Fruit fly (Drosophila melanogaster) whole organism, embryonic: ENCODE data around the gene Nprl3.

Source experiments
- Ada2b ChIP-seq: fragments of 200-800 bp; sonication (Bioruptor generic); IDR thresholded peaks from 2 replicates; pipeline ENCODE4 v1.3.6; 2022; ENCODE audit warnings: missing biosample characterization, missing genetic modification characterization
- Adf1 ChIP-seq: fragments of 200-800 bp; sonication (Bioruptor generic); IDR thresholded peaks from 2 replicates; pipeline ENCODE4 v1.3.6; 2022; ENCODE audit warnings: missing biosample characterization, missing genetic modification characterization
- CG10147 ChIP-seq: fragments of 200-800 bp; sonication (Bioruptor generic); optimal IDR thresholded peaks from 2 replicates; lab custom pipeline; 2019; ENCODE audit warnings: missing biosample characterization, mild to moderate bottlenecking, missing genetic modification characterization, moderate library complexity
- CG11093 ChIP-seq: fragments of 200-800 bp; sonication (Bioruptor generic); IDR thresholded peaks from 3 replicates; pipeline ENCODE4 v1.3.6; 2022; ENCODE audit warnings: missing biosample characterization, missing genetic modification characterization
- CG11695 ChIP-seq: fragments of 200-800 bp; sonication (Bioruptor generic); IDR thresholded peaks from 3 replicates; pipeline ENCODE4 v1.3.6; 2022; ENCODE audit warnings: missing biosample characterization, missing genetic modification characterization
- CG13775 ChIP-seq: fragments of 200-800 bp; sonication (Bioruptor generic); optimal IDR thresholded peaks from 3 replicates; lab custom pipeline; 2017; ENCODE audit warnings: missing biosample characterization, mild to moderate bottlenecking, missing genetic modification characterization
- CG13894 ChIP-seq: fragments of 200-800 bp; sonication (Bioruptor generic); optimal IDR thresholded peaks from 3 replicates; lab custom pipeline; 2018; ENCODE audit warnings: missing biosample characterization, mild to moderate bottlenecking, missing genetic modification characterization, moderate library complexity
- CG15011 ChIP-seq: fragments of 200-800 bp; sonication (Bioruptor generic); optimal IDR thresholded peaks from 3 replicates; lab custom pipeline; 2018; ENCODE audit warnings: missing biosample characterization, mild to moderate bottlenecking, missing genetic modification characterization
- CG2889 ChIP-seq: fragments of 200-800 bp; sonication (Bioruptor generic); IDR thresholded peaks from 3 replicates; pipeline ENCODE4 v1.3.6; 2022; ENCODE audit warnings: missing biosample characterization, missing genetic modification characterization
- CG4424 ChIP-seq: fragments of 200-800 bp; sonication (Bioruptor generic); optimal IDR thresholded peaks from 3 replicates; lab custom pipeline; 2016; ENCODE audit warnings: missing biosample characterization, missing genetic modification characterization
- CG4820 ChIP-seq: fragments of 200-800 bp; sonication (Bioruptor generic); optimal IDR thresholded peaks from 3 replicates; lab custom pipeline; 2016; ENCODE audit warnings: missing biosample characterization, missing genetic modification characterization
- CG6272 ChIP-seq: fragments of 200-800 bp; sonication (Bioruptor generic); IDR thresholded peaks from 2 replicates; pipeline ENCODE4 v1.3.6; 2022; ENCODE audit warnings: missing biosample characterization, missing genetic modification characterization
- CG7745 ChIP-seq: fragments of 200-800 bp; sonication (Bioruptor generic); optimal IDR thresholded peaks from 2 replicates; lab custom pipeline; 2018; ENCODE audit warnings: missing biosample characterization, mild to moderate bottlenecking, missing genetic modification characterization, moderate library complexity
- CG7839 ChIP-seq: fragments of 200-800 bp; sonication (Bioruptor generic); optimal IDR thresholded peaks from 3 replicates; lab custom pipeline; 2018; ENCODE audit warnings: missing biosample characterization, mild to moderate bottlenecking, missing genetic modification characterization, moderate library complexity
- CG8765 ChIP-seq: fragments of 200-800 bp; sonication (Bioruptor generic); IDR thresholded peaks from 2 replicates; pipeline ENCODE4 v1.3.6; 2022; ENCODE audit warnings: missing biosample characterization, missing genetic modification characterization
- CG9609 ChIP-seq: fragments of 200-800 bp; sonication (Bioruptor generic); optimal IDR thresholded peaks from 3 replicates; lab custom pipeline; 2016; ENCODE audit warnings: missing biosample characterization, missing genetic modification characterization
- CTCF ChIP-seq: fragments of 200-800 bp; sonication (Bioruptor generic); optimal IDR thresholded peaks from 2 replicates; lab custom pipeline; 2017; ENCODE audit warnings: missing biosample characterization, mild to moderate bottlenecking, missing genetic modification characterization, moderate library complexity
- D ChIP-seq, 2 experiments: fragments of 200-800 bp in 1 of 2; fragments of >200 bp in 1 of 2; sonication (Bioruptor generic) in 1 of 2; optimal IDR thresholded peaks; 2 replicates in 1 of 2; 3 replicates in 1 of 2; lab custom pipeline; 2017; ENCODE audit warnings: mild to moderate bottlenecking in 1 of 2, missing biosample characterization in 1 of 2, missing genetic modification characterization in 1 of 2, missing genetic modification reagents in 1 of 2
- HLH4C ChIP-seq: fragments of 200-800 bp; sonication (Bioruptor generic); IDR thresholded peaks from 3 replicates; pipeline ENCODE4 v1.3.6; 2022; ENCODE audit warnings: missing biosample characterization, missing genetic modification characterization; ENCODE audit not compliant: partially characterized antibody
- MTF-1 ChIP-seq: fragments of 200-800 bp; sonication (Bioruptor generic); optimal IDR thresholded peaks from 2 replicates; lab custom pipeline; 2018; ENCODE audit warnings: missing biosample characterization, mild to moderate bottlenecking, missing genetic modification characterization, borderline replicate concordance
- Mes4 ChIP-seq: fragments of 200-800 bp; sonication (Bioruptor generic); optimal IDR thresholded peaks from 2 replicates; lab custom pipeline; 2016; ENCODE audit warnings: missing biosample characterization, missing genetic modification characterization
- Optix ChIP-seq: fragments of 200-800 bp; sonication (Bioruptor generic); IDR thresholded peaks from 3 replicates; pipeline ENCODE4 v1.3.6; 2022; ENCODE audit warnings: missing biosample characterization, missing genetic modification characterization
- Ptx1 ChIP-seq: fragments of 200-800 bp; sonication (Bioruptor generic); IDR thresholded peaks from 2 replicates; pipeline ENCODE4 v1.3.6; 2022; ENCODE audit warnings: missing biosample characterization, missing genetic modification characterization
- al ChIP-seq: fragments of 200-800 bp; sonication (Bioruptor generic); IDR thresholded peaks from 2 replicates; pipeline ENCODE4 v1.3.6; 2022; ENCODE audit warnings: missing biosample characterization, missing genetic modification characterization
- dati ChIP-seq: fragments of 200-800 bp; sonication (Bioruptor generic); IDR thresholded peaks from 2 replicates; pipeline ENCODE4 v1.3.6; 2022; ENCODE audit warnings: missing biosample characterization, missing genetic modification characterization
- exex ChIP-seq: fragments of 200-800 bp; sonication (Bioruptor generic); optimal IDR thresholded peaks from 4 replicates; lab custom pipeline; 2018; ENCODE audit warnings: missing biosample characterization, mild to moderate bottlenecking, missing genetic modification characterization, moderate library complexity
- fd64A ChIP-seq: fragments of 200-800 bp; sonication (Bioruptor generic); optimal IDR thresholded peaks from 3 replicates; lab custom pipeline; 2018; ENCODE audit warnings: missing biosample characterization, mild to moderate bottlenecking, missing genetic modification characterization
- h ChIP-seq: fragments of >200 bp; optimal IDR thresholded peaks from 2 replicates; lab custom pipeline; 2017
- jumu ChIP-seq: fragments of 200-800 bp; sonication (Bioruptor generic); optimal IDR thresholded peaks from 3 replicates; lab custom pipeline; 2016; ENCODE audit warnings: missing biosample characterization, missing genetic modification characterization
- lilli ChIP-seq: fragments of 200-800 bp; sonication (Bioruptor generic); optimal IDR thresholded peaks from 3 replicates; lab custom pipeline; 2016; ENCODE audit warnings: missing biosample characterization, missing genetic modification characterization
- lola ChIP-seq, 3 experiments: fragments of >200 bp in 2 of 3; fragments of 200-800 bp in 1 of 3; sonication (Bioruptor generic) in 1 of 3; optimal IDR thresholded peaks; 2 replicates each; lab custom pipeline; 2017 to 2019; ENCODE audit warnings: missing biosample characterization in 3 of 3, missing genetic modification characterization in 3 of 3, mild to moderate bottlenecking in 1 of 3, moderate library complexity in 1 of 3
- mam ChIP-seq: fragments of 200-800 bp; sonication (Bioruptor generic); optimal IDR thresholded peaks from 3 replicates; lab custom pipeline; 2016; ENCODE audit warnings: missing biosample characterization, missing genetic modification characterization
- otp ChIP-seq: fragments of 200-800 bp; sonication (Bioruptor generic); IDR thresholded peaks from 3 replicates; pipeline ENCODE4, ENCODE4 v1.3.6; 2022; ENCODE audit warnings: missing biosample characterization, missing genetic modification characterization
- pan ChIP-seq, 4 experiments: fragments of >200 bp in 3 of 4; fragments of 200-800 bp in 1 of 4; sonication (Bioruptor generic) in 1 of 4; optimal IDR thresholded peaks in 3 of 4; IDR thresholded peaks in 1 of 4; 2 replicates each; pipeline versions ENCODE4 v1.3.6 to Lab custom; 2017 to 2022; ENCODE audit warnings: missing biosample characterization in 2 of 4, missing genetic modification characterization in 2 of 4, mixed read lengths in 1 of 4
- peb ChIP-seq: fragments of 200-800 bp; sonication (Bioruptor generic); IDR thresholded peaks from 2 replicates; pipeline ENCODE4 v1.3.6; 2022; ENCODE audit warnings: missing biosample characterization, missing genetic modification characterization
- pho ChIP-seq: fragments of 200-800 bp; sonication (Bioruptor generic); optimal IDR thresholded peaks from 2 replicates; lab custom pipeline; 2016; ENCODE audit warnings: missing biosample characterization, missing genetic modification characterization
- pzg ChIP-seq: fragments of 200-800 bp; sonication (Bioruptor generic); optimal IDR thresholded peaks from 3 replicates; lab custom pipeline; 2018; ENCODE audit warnings: missing biosample characterization, mild to moderate bottlenecking, missing genetic modification characterization, moderate library complexity
- row ChIP-seq: fragments of 200-800 bp; sonication (Bioruptor generic); IDR thresholded peaks from 3 replicates; pipeline ENCODE4 v1.3.6; 2022; ENCODE audit warnings: missing biosample characterization, missing genetic modification characterization
- salm ChIP-seq: fragments of 200-800 bp; sonication (Bioruptor generic); optimal IDR thresholded peaks from 2 replicates; lab custom pipeline; 2018; ENCODE audit warnings: missing biosample characterization, mild to moderate bottlenecking, missing genetic modification characterization
- sima ChIP-seq: fragments of 200-800 bp; sonication (Bioruptor generic); optimal IDR thresholded peaks from 2 replicates; lab custom pipeline; 2016; ENCODE audit warnings: missing biosample characterization, missing genetic modification characterization
- slbo ChIP-seq: fragments of 200-800 bp; sonication (Bioruptor generic); IDR thresholded peaks from 2 replicates; pipeline ENCODE4 v1.3.6; 2022; ENCODE audit warnings: missing biosample characterization, missing genetic modification characterization
- slou ChIP-seq: fragments of 200-800 bp; sonication (Bioruptor generic); optimal IDR thresholded peaks from 3 replicates; lab custom pipeline; 2016; ENCODE audit warnings: missing biosample characterization, missing genetic modification characterization
- slp2 ChIP-seq: fragments of 200-800 bp; sonication (Bioruptor generic); optimal IDR thresholded peaks from 2 replicates; lab custom pipeline; 2016; ENCODE audit warnings: missing biosample characterization, missing genetic modification characterization
- tin ChIP-seq: fragments of 200-800 bp; sonication (Bioruptor generic); optimal IDR thresholded peaks from 3 replicates; lab custom pipeline; 2016; ENCODE audit warnings: missing biosample characterization, missing genetic modification characterization
- tll ChIP-seq, 2 experiments: fragments of 200-800 bp in 1 of 2; fragments of >200 bp in 1 of 2; sonication (Bioruptor generic) in 1 of 2; optimal IDR thresholded peaks; 2 replicates each; lab custom pipeline; 2017 to 2019; ENCODE audit warnings: missing biosample characterization in 2 of 2, missing genetic modification characterization in 2 of 2, mild to moderate bottlenecking in 1 of 2, moderate library complexity in 1 of 2
- vnd ChIP-seq: fragments of 200-800 bp; sonication (Bioruptor generic); IDR thresholded peaks from 3 replicates; pipeline ENCODE4 v1.3.6; 2022; ENCODE audit warnings: missing biosample characterization, missing genetic modification characterization; ENCODE audit not compliant: partially characterized antibody
- wek ChIP-seq: fragments of 200-800 bp; sonication (Bioruptor generic); optimal IDR thresholded peaks from 3 replicates; lab custom pipeline; 2018; ENCODE audit warnings: missing biosample characterization, mild to moderate bottlenecking, missing genetic modification characterization, moderate library complexity
- zen ChIP-seq: fragments of 200-800 bp; sonication (Bioruptor generic); optimal IDR thresholded peaks from 3 replicates; lab custom pipeline; 2018; ENCODE audit warnings: missing biosample characterization, mild to moderate bottlenecking, missing genetic modification characterization, moderate library complexity
- zfh2 ChIP-seq: fragments of 200-800 bp; sonication (Bioruptor generic); optimal IDR thresholded peaks from 2 replicates; lab custom pipeline; 2016; ENCODE audit warnings: missing biosample characterization, missing genetic modification characterization

The Nprl3 gene

dm6 chr3L:14050944-14051548 is 49.4 kb upstream of the Nprl3 start, which contains the start of gene CG6833 (continued):
- TF ChIP-seq MTF-1 (GFP tag; lab: Kevin White, UChicago) (peak; percentile 61), Adf1 (no peak), CG11695 (GFP tag; lab: Robert Waterston, UW) (0 out of 3 replicates have a peak, but pooled peaks have one; percentile 29), pzg (GFP tag; lab: Kevin White, UChicago) (peak; percentile 84), CG6272 (GFP tag; lab: Robert Waterston, UW) (peak; percentile 73), vnd (GFP tag; lab: Robert Waterston, UW) (no peak), fd64A (GFP tag; lab: Kevin White, UChicago) (no peak), row (GFP tag; lab: Robert Waterston, UW) (peak; percentile 92), CG9609 (GFP tag; lab: Kevin White, UChicago) (peak; percentile 78), CG15011 (no peak), Optix (GFP tag; lab: Robert Waterston, UW) (peak; percentile 76), zfh2 (GFP tag; lab: Kevin White, UChicago) (peak; percentile 85), HLH4C (GFP tag; lab: Robert Waterston, UW) (no peak; the same call in 2 of the 3 replicates), CG4424 (GFP tag; lab: Kevin White, UChicago) (peak; percentile 76), CG13775 (GFP tag; lab: Kevin White, UChicago) (peak; percentile 59), lilli (GFP tag; lab: Kevin White, UChicago) (peak; percentile 85), al (GFP tag; lab: Robert Waterston, UW) (peak; percentile 64), lola (GFP tag; optimal IDR thresholded peaks at IDR 0.05; lab: Kevin White, UChicago) (peak in 1 of 3 experiments; percentile 15), Ptx1 (GFP tag; lab: Robert Waterston, UW) (peak; percentile 85), zen (peak; percentile 65), tll (GFP tag; optimal IDR thresholded peaks at IDR 0.05; lab: Kevin White, UChicago) (no peak), salm (tag; lab: Kevin White, UChicago) (no peak), mam (peak; percentile 84), CG2889 (GFP tag; lab: Robert Waterston, UW) (peak; percentile 73; the same call in 2 of the 3 replicates), exex (tag; lab: Kevin White, UChicago) (no peak), pan (optimal IDR thresholded peaks at IDR 0.05; lab: Kevin White, UChicago) (no peak), pan (GFP tag; optimal IDR thresholded peaks at IDR 0.05 in 1 of 2, IDR thresholded peaks at IDR 0.05 in 1 of 2) (peak in 1 of 2 experiments; percentile 84), CTCF (no peak), CG8765 (GFP tag; lab: Robert Waterston, UW) (peak; percentile 65), D (optimal IDR thresholded peaks at IDR 0.05; lab: Kevin White, UChicago) (no peak), D (GFP tag; optimal IDR thresholded peaks at IDR 0.05; lab: Kevin White, UChicago) (peak; percentile 58), pho (peak; percentile 74), CG13894 (no peak), CG4820 (GFP tag; lab: Kevin White, UChicago) (peak; percentile 69), jumu (GFP tag; lab: Kevin White, UChicago) (peak; percentile 70), h (lab: Kevin White, UChicago) (no peak), Ada2b (GFP tag; lab: Robert Waterston, UW) (peak; percentile 76), slou (peak; percentile 27), CG11093 (GFP tag; lab: Robert Waterston, UW) (no peak), Mes4 (peak; percentile 11), peb (GFP tag; lab: Robert Waterston, UW) (peak; percentile 57), slp2 (GFP tag; lab: Kevin White, UChicago) (peak; percentile 54), sima (GFP tag; lab: Kevin White, UChicago) (peak; percentile 0), CG10147 (no peak), dati (GFP tag; lab: Robert Waterston, UW) (peak; percentile 62; the same call in 1 of the 2 replicates), CG7839 (tag; lab: Kevin White, UChicago) (peak; percentile 67), tin (GFP tag; lab: Kevin White, UChicago) (peak; percentile 86), slbo (GFP tag; lab: Robert Waterston, UW) (peak; percentile 94), wek (GFP tag; lab: Kevin White, UChicago) (peak; percentile 19), CG7745 (tag; lab: Kevin White, UChicago) (no peak), otp (0 out of 3 replicates have a peak, but pooled peaks have one; percentile 66)
